Worm (Caenorhabditis elegans) whole organism, late embryonic: Measurements from ENCODE around the gene nep-10.

Experiments
- C38D4.7 ChIP-seq: fragments of 200-800 bp; sonication (Bioruptor generic); optimal IDR thresholded peaks from 2 replicates; lab custom pipeline; 2018; ENCODE audit warnings: mild to moderate bottlenecking, missing genetic modification characterization, moderate library complexity, missing compliant biosample characterization
- K09A11.1 ChIP-seq: sonication (generic microtip); optimal IDR thresholded peaks from 2 replicates; lab custom pipeline; 2017; ENCODE audit warnings: antibody characterized with exemption, mild to moderate bottlenecking, missing genetic modification characterization, missing compliant biosample characterization; ENCODE audit not compliant: insufficient read depth
- T23F11.4 ChIP-seq: fragments of 200-800 bp; sonication (Bioruptor generic); optimal IDR thresholded peaks from 2 replicates; lab custom pipeline; 2018; ENCODE audit warnings: mild to moderate bottlenecking, missing genetic modification characterization, missing compliant biosample characterization
- Y22D7AL.16 ChIP-seq: sonication (generic microtip); optimal IDR thresholded peaks from 2 replicates; lab custom pipeline; 2016; ENCODE audit warnings: missing genetic modification characterization, missing compliant biosample characterization
- ahr-1 ChIP-seq: sonication (generic microtip); optimal IDR thresholded peaks from 2 replicates; lab custom pipeline; 2016; ENCODE audit warnings: missing genetic modification characterization, missing compliant biosample characterization
- ama-1 ChIP-seq: fragments of 150-350 bp; optimal IDR thresholded peaks from 2 replicates; lab custom pipeline; 2014
- ceh-18 ChIP-seq: sonication (generic microtip); optimal IDR thresholded peaks from 2 replicates; lab custom pipeline; 2016; ENCODE audit warnings: missing genetic modification characterization, missing compliant biosample characterization
- ceh-22 ChIP-seq: sonication (generic microtip); optimal IDR thresholded peaks from 2 replicates; lab custom pipeline; 2017; ENCODE audit warnings: missing biosample characterization, missing genetic modification characterization
- ceh-31 ChIP-seq: sonication (generic microtip); optimal IDR thresholded peaks from 2 replicates; lab custom pipeline; 2016; ENCODE audit warnings: missing genetic modification characterization, missing compliant biosample characterization
- ceh-34 ChIP-seq: sonication (generic microtip); optimal IDR thresholded peaks from 2 replicates; lab custom pipeline; 2016; ENCODE audit warnings: mild to moderate bottlenecking, missing genetic modification characterization, missing compliant biosample characterization
- ceh-6 ChIP-seq: fragments of 200-800 bp; sonication (Bioruptor generic); optimal IDR thresholded peaks from 2 replicates; lab custom pipeline; 2018; ENCODE audit warnings: mild to moderate bottlenecking, missing genetic modification characterization, missing compliant biosample characterization
- ceh-9 ChIP-seq: sonication (generic microtip); optimal IDR thresholded peaks from 2 replicates; lab custom pipeline; 2016; ENCODE audit warnings: mild to moderate bottlenecking, missing genetic modification characterization, inconsistent platforms, missing compliant biosample characterization
- ets-4 ChIP-seq: sonication (generic microtip); optimal IDR thresholded peaks from 2 replicates; lab custom pipeline; 2016; ENCODE audit warnings: missing genetic modification characterization, missing compliant biosample characterization
- eyg-1 ChIP-seq: sonication (generic microtip); optimal IDR thresholded peaks from 2 replicates; lab custom pipeline; 2016; ENCODE audit warnings: missing genotype, missing genetic modification characterization, missing compliant biosample characterization
- fax-1 ChIP-seq: sonication (generic microtip); optimal IDR thresholded peaks from 2 replicates; lab custom pipeline; 2016; ENCODE audit warnings: missing genotype, missing genetic modification characterization, missing compliant biosample characterization
- hlh-13 ChIP-seq: fragments of 200-800 bp; sonication (Bioruptor generic); optimal IDR thresholded peaks from 2 replicates; lab custom pipeline; 2018; ENCODE audit warnings: mild to moderate bottlenecking, missing genetic modification characterization, missing compliant biosample characterization
- hlh-30 ChIP-seq: sonication (generic microtip); optimal IDR thresholded peaks from 2 replicates; lab custom pipeline; 2017; ENCODE audit warnings: antibody characterized with exemption, missing genetic modification characterization, missing compliant biosample characterization; ENCODE audit not compliant: insufficient read depth
- hlh-6 ChIP-seq: sonication (generic microtip); optimal IDR thresholded peaks from 2 replicates; lab custom pipeline; 2016; ENCODE audit warnings: missing genotype, missing genetic modification characterization, missing compliant biosample characterization
- lin-11 ChIP-seq: fragments of 200-800 bp; sonication (Bioruptor generic); optimal IDR thresholded peaks from 2 replicates; lab custom pipeline; 2018; ENCODE audit warnings: mild to moderate bottlenecking, missing genetic modification characterization, missing compliant biosample characterization
- nhr-11 ChIP-seq: fragments of 150-350 bp; optimal IDR thresholded peaks from 2 replicates; lab custom pipeline; 2014; ENCODE audit warnings: missing biosample characterization, missing genetic modification characterization
- nhr-232 ChIP-seq: sonication (generic microtip); optimal IDR thresholded peaks from 2 replicates; lab custom pipeline; 2016; ENCODE audit warnings: missing genetic modification characterization, missing compliant biosample characterization
- pag-3 ChIP-seq: sonication (generic microtip); optimal IDR thresholded peaks from 2 replicates; lab custom pipeline; 2016; ENCODE audit warnings: missing compliant biosample characterization, missing genetic modification characterization, borderline replicate concordance
- pat-9 ChIP-seq: fragments of 200-800 bp; sonication (Bioruptor generic); optimal IDR thresholded peaks from 2 replicates; lab custom pipeline; 2018; ENCODE audit warnings: mild to moderate bottlenecking, missing genetic modification characterization, moderate library complexity, missing compliant biosample characterization
- pax-1 ChIP-seq: fragments of 150-350 bp; optimal IDR thresholded peaks from 2 replicates; lab custom pipeline; 2014; ENCODE audit warnings: missing biosample characterization, missing genetic modification characterization
- pha-2 ChIP-seq: sonication (generic microtip); optimal IDR thresholded peaks from 2 replicates; lab custom pipeline; 2017; ENCODE audit warnings: mild to moderate bottlenecking, missing genetic modification characterization, missing compliant biosample characterization
- pha-4 ChIP-seq: fragments of 150-350 bp; optimal IDR thresholded peaks from 2 replicates; lab custom pipeline; 2018; ENCODE audit warnings: missing biosample characterization, missing genetic modification reagents, missing genetic modification characterization
- pqm-1 ChIP-seq: sonication (generic microtip); optimal IDR thresholded peaks from 2 replicates; lab custom pipeline; 2016; ENCODE audit warnings: missing genetic modification characterization, missing compliant biosample characterization
- pros-1 ChIP-seq: fragments of 150-350 bp; optimal IDR thresholded peaks from 2 replicates; lab custom pipeline; 2014; ENCODE audit warnings: missing biosample characterization, missing genetic modification reagents, missing genetic modification characterization
- sox-2 ChIP-seq: fragments of 200-800 bp; sonication (Bioruptor generic); IDR thresholded peaks from 2 replicates; pipeline ENCODE4 v1.3.6; 2022; ENCODE audit warnings: missing genetic modification reagents, missing genetic modification characterization, missing compliant biosample characterization
- sox-4 ChIP-seq: sonication (generic microtip); optimal IDR thresholded peaks from 2 replicates; lab custom pipeline; 2017; ENCODE audit warnings: mild to moderate bottlenecking, missing genetic modification characterization, inconsistent platforms, missing compliant biosample characterization
- syd-9 ChIP-seq: sonication (generic microtip); optimal IDR thresholded peaks from 2 replicates; lab custom pipeline; 2016; ENCODE audit warnings: mild to moderate bottlenecking, missing genetic modification characterization, moderate library complexity, missing compliant biosample characterization
- tbx-2 ChIP-seq: sonication (generic microtip); optimal IDR thresholded peaks from 2 replicates; lab custom pipeline; 2016; ENCODE audit warnings: missing genetic modification characterization, missing compliant biosample characterization
- tbx-7 ChIP-seq: sonication (generic microtip); optimal IDR thresholded peaks from 2 replicates; lab custom pipeline; 2016; ENCODE audit warnings: missing genotype, missing genetic modification characterization, missing compliant biosample characterization
- zip-5 ChIP-seq: sonication (generic microtip); optimal IDR thresholded peaks from 2 replicates; lab custom pipeline; 2016; ENCODE audit warnings: missing genetic modification characterization, missing compliant biosample characterization
- ztf-16 ChIP-seq: sonication (generic microtip); optimal IDR thresholded peaks from 2 replicates; lab custom pipeline; 2017; ENCODE audit warnings: missing genetic modification characterization, missing compliant biosample characterization

Gene nep-10

DNA sequence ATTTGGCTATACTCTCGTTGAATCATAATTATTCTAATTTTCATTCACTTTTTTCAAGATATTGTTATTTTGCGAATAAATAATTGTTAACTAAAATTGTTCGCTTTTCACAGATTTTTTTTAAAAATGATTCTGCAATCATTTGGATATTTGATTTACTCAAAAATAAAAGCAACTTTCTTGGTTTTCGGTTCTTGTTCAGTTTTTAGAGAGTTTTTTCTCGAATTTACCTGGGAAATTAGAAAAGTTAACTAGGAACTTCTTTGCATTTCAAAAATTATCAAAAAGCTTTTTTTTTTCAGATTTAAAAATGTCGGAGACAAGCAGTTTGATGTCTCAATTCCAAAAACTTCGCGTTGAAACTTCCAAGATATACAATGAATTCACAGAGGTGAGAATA lies 43.9 kb upstream of the nep-10 start, which contains the start of the genes C16C8.20 and gldi-6:
Gene C16C8.20, plus strand, starts transcription at position 301 of the 400 bp plus-strand sequence.
Gene gldi-6, plus strand, starts transcription at position 301 of the 400 bp plus-strand sequence.
- TF ChIP-seq ztf-16 (no peak), tbx-7 (tag; lab: Kevin White, UChicago) (no peak), ets-4 (tag; lab: Kevin White, UChicago) (no peak), ceh-34 (tag; lab: Kevin White, UChicago) (no peak), syd-9 (tag; lab: Kevin White, UChicago) (no peak), zip-5 (tag; lab: Kevin White, UChicago) (no peak), pax-1 (tag; lab: Kevin White, UChicago) (no peak), ceh-22 (tag; lab: Kevin White, UChicago) (no peak), pqm-1 (tag; lab: Kevin White, UChicago) (no peak), lin-11 (no peak), ceh-31 (tag; lab: Kevin White, UChicago) (no peak), tbx-2 (no peak), T23F11.4 (GFP tag; lab: Kevin White, UChicago) (no peak), sox-4 (tag; lab: Kevin White, UChicago) (no peak), ceh-9 (tag; lab: Kevin White, UChicago) (no peak), nhr-232 (no peak), eyg-1 (tag; lab: Kevin White, UChicago) (no peak), hlh-6 (tag; lab: Kevin White, UChicago) (no peak), nhr-11 (tag; lab: Kevin White, UChicago) (no peak), fax-1 (tag; lab: Kevin White, UChicago) (no peak)

DNA sequence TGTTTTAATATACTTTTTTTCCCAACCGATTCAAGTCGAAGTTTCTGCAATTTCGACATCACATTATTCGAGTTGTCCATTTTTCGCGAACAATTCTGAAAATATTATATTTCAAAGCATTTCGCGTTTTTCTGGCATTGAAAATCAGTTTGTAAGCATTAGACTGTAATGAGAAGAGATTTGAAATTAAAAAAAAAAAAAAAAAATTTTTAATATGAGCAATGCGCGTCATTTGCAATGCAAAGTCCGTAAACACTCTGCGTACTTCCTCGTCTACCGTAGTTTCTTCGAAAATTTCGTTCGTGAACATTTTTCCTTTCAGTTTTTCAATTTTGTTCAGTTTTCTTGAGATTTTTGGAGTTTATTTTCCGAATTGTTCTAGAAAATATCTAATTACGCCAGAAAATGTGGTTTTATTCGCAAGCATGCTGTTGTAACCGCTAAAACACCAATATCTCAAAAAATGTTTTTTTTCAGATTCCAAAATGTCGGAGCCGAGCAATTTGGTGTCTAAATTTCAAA lies 42.6 kb upstream of the nep-10 start, which contains the start of the genes C16C8.5 and C16C8.16:
Gene C16C8.5, minus strand, starts transcription at position 101 of the 522 bp plus-strand sequence.
Gene C16C8.16, plus strand, starts transcription at position 472 of the 522 bp plus-strand sequence.
- no peak for TF ChIP-seq pros-1
- no peak for TF ChIP-seq eyg-1 (tag; lab: Kevin White, UChicago)
- no peak for TF ChIP-seq fax-1 (tag; lab: Kevin White, UChicago)
- no peak for TF ChIP-seq lin-11
- TF ChIP-seq ama-1 = no peak
- TF ChIP-seq ceh-22 (tag; lab: Kevin White, UChicago) = no peak
- TF ChIP-seq syd-9 (tag; lab: Kevin White, UChicago) = no peak

DNA sequence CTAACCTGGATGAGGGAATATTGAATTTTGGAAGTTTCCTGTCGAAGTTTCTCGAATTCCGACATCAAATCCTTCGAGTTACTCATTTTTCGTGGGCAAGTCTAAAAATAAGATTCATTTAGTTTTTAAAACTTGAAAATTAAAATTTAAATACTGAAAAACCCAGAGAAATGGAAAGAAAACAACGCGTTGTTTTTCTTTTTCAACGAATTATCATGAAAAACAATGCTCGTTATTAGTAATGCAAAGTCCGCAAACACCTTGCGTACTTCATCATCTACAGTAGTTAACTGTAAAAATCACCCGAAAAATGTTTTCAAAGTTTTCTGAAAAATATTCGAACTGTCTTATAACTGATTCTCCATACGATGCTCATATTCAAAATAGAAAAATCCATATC lies 41.5 kb upstream of the nep-10 start, which contains the start of gene C16C8.4:
Gene C16C8.4, minus strand, starts transcription at position 101 of the 400 bp plus-strand sequence.
- no peak for TF ChIP-seq pha-2 (tag; lab: Kevin White, UChicago)
- no peak for TF ChIP-seq K09A11.1 (tag; lab: Kevin White, UChicago)
- no peak for TF ChIP-seq nhr-11 (tag; lab: Kevin White, UChicago)
- TF ChIP-seq hlh-13 (GFP tag; lab: Kevin White, UChicago) = no peak
- TF ChIP-seq lin-11 = no peak
- TF ChIP-seq hlh-6 (tag; lab: Kevin White, UChicago) = no peak
- no peak for TF ChIP-seq C38D4.7
- no peak for TF ChIP-seq pag-3 (tag; lab: Kevin White, UChicago)
- no peak for TF ChIP-seq ceh-6

ce11 chrII:3443154-3443553 lies 40.4 kb upstream of the nep-10 start, which contains the start of gene C16C8.22:
Gene C16C8.22, minus strand, starts transcription at chrII:3443254.
- TF ChIP-seq Y22D7AL.16 (tag; lab: Kevin White, UChicago) = no peak
- TF ChIP-seq ahr-1 (tag; lab: Kevin White, UChicago) = no peak
- TF ChIP-seq ceh-31 (tag; lab: Kevin White, UChicago) = no peak
- no peak for TF ChIP-seq hlh-30 (tag; lab: Kevin White, UChicago)
- no peak for TF ChIP-seq T23F11.4 (GFP tag; lab: Kevin White, UChicago)
- TF ChIP-seq pat-9 (tag; lab: Kevin White, UChicago) = no peak
- no peak for TF ChIP-seq ceh-18 (tag; lab: Kevin White, UChicago)
- no peak for TF ChIP-seq pha-4 (tag; lab: Kevin White, UChicago)
- TF ChIP-seq sox-2 (GFP tag; lab: Robert Waterston, UW) = no peak
- no peak for TF ChIP-seq pha-2 (tag; lab: Kevin White, UChicago)
- TF ChIP-seq lin-11 = no peak
- TF ChIP-seq tbx-2 = no peak
